Fruit fly (Drosophila melanogaster): ENCODE results near the gene TrxT.

TrxT gene

dm6 chrX:5322459-5322883, 10.8 kb upstream of the TrxT start, which contains the start of gene Rnp4F (continued):
- TF ChIP-seq pho (GFP tag; optimal IDR thresholded peaks at IDR 0.05) (peak; percentile 77), CG11723 (GFP tag; optimal IDR thresholded peaks at IDR 0.05) (no peak), Tbp (GFP tag; optimal IDR thresholded peaks at IDR 0.05) (no peak), CG2678 (tag; optimal IDR thresholded peaks at IDR 0.05) (no peak), ewg (GFP tag; optimal IDR thresholded peaks at IDR 0.05) (peak; percentile 43), sr (GFP tag; IDR thresholded peaks at IDR 0.05) (0 out of 3 replicates have a peak, but pooled peaks have one; percentile 17), fd102C (GFP tag; optimal IDR thresholded peaks at IDR 0.05) (no peak), CG4617 (GFP tag; optimal IDR thresholded peaks at IDR 0.05; ENCODE audit: borderline replicate concordance) (peak; percentile 72), Kr (GFP tag; optimal IDR thresholded peaks at IDR 0.05) (no peak), amos (GFP tag; IDR thresholded peaks at IDR 0.05; ENCODE audit: partially characterized antibody) (peak; percentile 88), D19A (tag; optimal IDR thresholded peaks at IDR 0.05) (no peak), grn (GFP tag; optimal IDR thresholded peaks at IDR 0.05) (no peak), caup (GFP tag; optimal IDR thresholded peaks at IDR 0.05; ENCODE audit: severe bottlenecking) (no peak), p53 (GFP tag; optimal IDR thresholded peaks at IDR 0.05) (peak; percentile 53), ind (GFP tag; optimal IDR thresholded peaks at IDR 0.05) (peak; percentile 79), CG11504 (tag; optimal IDR thresholded peaks at IDR 0.05) (no peak), TFAM (GFP tag; optimal IDR thresholded peaks at IDR 0.05) (no peak), CG13287 (GFP tag; IDR thresholded peaks at IDR 0.05; ENCODE audit: partially characterized antibody) (peak; percentile 78), sug (tag; optimal IDR thresholded peaks at IDR 0.05) (no peak), CG4360 (GFP tag; IDR thresholded peaks at IDR 0.05) (no peak), lmd (GFP tag; IDR thresholded peaks at IDR 0.05) (peak; percentile 70; the same call in 1 of the 2 replicates), CG4282 (GFP tag; optimal IDR thresholded peaks at IDR 0.05) (no peak), CG7786 (GFP tag; optimal IDR thresholded peaks at IDR 0.05) (peak; percentile 82), CG31224 (GFP tag; IDR thresholded peaks at IDR 0.05) (peak; percentile 47), CG2120 (GFP tag; optimal IDR thresholded peaks at IDR 0.05) (peak; percentile 87), hkb (optimal IDR thresholded peaks at IDR 0.05) (no peak), hkb (GFP tag; IDR thresholded peaks at IDR 0.05) (peak; percentile 51), CG10274 (GFP tag; optimal IDR thresholded peaks at IDR 0.05) (peak; percentile 10), CG18476 (GFP tag; optimal IDR thresholded peaks at IDR 0.05) (no peak), CG6272 (GFP tag; IDR thresholded peaks at IDR 0.05) (peak; percentile 83), Ravus (GFP tag; IDR thresholded peaks at IDR 0.05) (no peak), Mrtf (GFP tag; IDR thresholded peaks at IDR 0.05) (peak; percentile 57; the same call in 2 of the 3 replicates), Rfx (GFP tag; IDR thresholded peaks at IDR 0.05) (peak; percentile 83), CG8944 (GFP tag; optimal IDR thresholded peaks at IDR 0.05) (peak; percentile 76), Vsx1 (GFP tag; optimal IDR thresholded peaks at IDR 0.05) (no peak), nau (GFP tag; optimal IDR thresholded peaks at IDR 0.05) (no peak), CG18619 (GFP tag; optimal IDR thresholded peaks at IDR 0.05) (peak; percentile 51), Ptx1 (GFP tag; IDR thresholded peaks at IDR 0.05) (peak; percentile 72), HLHmδ (GFP tag; optimal IDR thresholded peaks at IDR 0.05) (no peak), PHDP (tag; optimal IDR thresholded peaks at IDR 0.05) (no peak), CG32532 (GFP tag; IDR thresholded peaks at IDR 0.05) (peak; percentile 72), tap (tag; optimal IDR thresholded peaks at IDR 0.05) (no peak), Dref (GFP tag; IDR thresholded peaks at IDR 0.05) (peak; percentile 78), CG17802 (tag; optimal IDR thresholded peaks at IDR 0.05) (peak; percentile 96), ab (GFP tag; optimal IDR thresholded peaks at IDR 0.05) (peak; percentile 53), gce (GFP tag; IDR thresholded peaks at IDR 0.05) (no peak), CG7839 (tag; optimal IDR thresholded peaks at IDR 0.05) (peak; percentile 7), wek (GFP tag; optimal IDR thresholded peaks at IDR 0.05) (no peak), schlank (tag; optimal IDR thresholded peaks at IDR 0.05) (no peak), Chrac-16 (GFP tag; optimal IDR thresholded peaks at IDR 0.05) (peak; percentile 59), CG1647 (GFP tag; optimal IDR thresholded peaks at IDR 0.05) (peak; percentile 65)

All from whole organism, embryonic.